Worm (Caenorhabditis elegans) whole organism, mixed stage, embryonic: Measurements from ENCODE around the gene srh-116.

Experiments
- M03D4.4 ChIP-seq: sonication (generic microtip); optimal IDR thresholded peaks from 2 replicates; lab custom pipeline; 2017; ENCODE audit warnings: mild to moderate bottlenecking, missing genetic modification characterization, missing compliant biosample characterization
- blmp-1 ChIP-seq: fragments of 150-350 bp; optimal IDR thresholded peaks from 2 replicates; lab custom pipeline; 2014; ENCODE audit warnings: missing biosample characterization, missing genetic modification characterization
- ceh-39 ChIP-seq: fragments of 150-350 bp; optimal IDR thresholded peaks from 2 replicates; lab custom pipeline; 2014; ENCODE audit warnings: missing biosample characterization, missing genetic modification characterization
- ceh-43 ChIP-seq: fragments of 200-800 bp; sonication (Bioruptor generic); optimal IDR thresholded peaks from 2 replicates; lab custom pipeline; 2018; ENCODE audit warnings: mild to moderate bottlenecking, missing genetic modification characterization, moderate library complexity, missing compliant biosample characterization
- ceh-83 ChIP-seq: fragments of 200-800 bp; sonication (Bioruptor generic); optimal IDR thresholded peaks from 2 replicates; lab custom pipeline; 2018; ENCODE audit warnings: mild to moderate bottlenecking, missing genetic modification characterization, missing compliant biosample characterization
- ces-1 ChIP-seq: fragments of 150-350 bp; optimal IDR thresholded peaks from 2 replicates; lab custom pipeline; 2014; ENCODE audit warnings: missing biosample characterization, missing genetic modification reagents, missing genetic modification characterization
- cnd-1 ChIP-seq: fragments of 200-800 bp; sonication (Bioruptor generic); optimal IDR thresholded peaks from 2 replicates; lab custom pipeline; 2018; ENCODE audit warnings: mild to moderate bottlenecking, missing genetic modification characterization, missing compliant biosample characterization
- drap-1 ChIP-seq: fragments of 200-800 bp; sonication (Bioruptor generic); optimal IDR thresholded peaks from 3 replicates; lab custom pipeline; 2018; ENCODE audit warnings: mild to moderate bottlenecking, missing genetic modification characterization, missing compliant biosample characterization
- elt-1 ChIP-seq: sonication (generic microtip); optimal IDR thresholded peaks from 2 replicates; lab custom pipeline; 2017; ENCODE audit warnings: missing genetic modification characterization, mild to moderate bottlenecking, missing compliant biosample characterization, antibody characterized with exemption, moderate library complexity, borderline replicate concordance; ENCODE audit not compliant: insufficient read depth
- elt-3 ChIP-seq: fragments of 150-350 bp; optimal IDR thresholded peaks from 2 replicates; lab custom pipeline; 2014; ENCODE audit warnings: missing biosample characterization, missing genetic modification characterization
- flh-1 ChIP-seq: fragments of 200-800 bp; sonication (Bioruptor generic); optimal IDR thresholded peaks from 2 replicates; lab custom pipeline; 2018; ENCODE audit warnings: mild to moderate bottlenecking, missing genetic modification characterization, moderate library complexity, missing compliant biosample characterization
- ham-2 ChIP-seq: fragments of 200-800 bp; sonication (Bioruptor generic); optimal IDR thresholded peaks from 2 replicates; lab custom pipeline; 2018; ENCODE audit warnings: mild to moderate bottlenecking, missing genetic modification characterization, missing compliant biosample characterization
- hlh-1 ChIP-seq: fragments of 150-350 bp; optimal IDR thresholded peaks from 2 replicates; lab custom pipeline; 2014; ENCODE audit warnings: missing biosample characterization, missing genetic modification reagents, missing genetic modification characterization
- lin-32 ChIP-seq: fragments of 200-800 bp; sonication (Bioruptor generic); optimal IDR thresholded peaks from 2 replicates; lab custom pipeline; 2018; ENCODE audit warnings: mild to moderate bottlenecking, missing genetic modification characterization, missing compliant biosample characterization
- lsy-2 ChIP-seq: fragments of 150-350 bp; optimal IDR thresholded peaks from 2 replicates; lab custom pipeline; 2014; ENCODE audit warnings: missing biosample characterization, missing genetic modification characterization
- mab-5 ChIP-seq: fragments of 150-350 bp; optimal IDR thresholded peaks from 2 replicates; lab custom pipeline; 2014; ENCODE audit warnings: missing biosample characterization, missing genetic modification characterization
- mep-1 ChIP-seq: fragments of 150-350 bp; optimal IDR thresholded peaks from 2 replicates; lab custom pipeline; 2017; ENCODE audit warnings: missing biosample characterization, missing genetic modification reagents, missing genetic modification characterization, inconsistent platforms
- mls-2 ChIP-seq: sonication (generic microtip); optimal IDR thresholded peaks from 2 replicates; lab custom pipeline; 2016; ENCODE audit warnings: mild to moderate bottlenecking, missing genetic modification characterization, moderate library complexity, missing compliant biosample characterization
- nhr-12 ChIP-seq: fragments of 150-350 bp; optimal IDR thresholded peaks from 2 replicates; lab custom pipeline; 2014; ENCODE audit warnings: missing biosample characterization, missing genetic modification characterization
- nhr-2 ChIP-seq: fragments of 150-350 bp; optimal IDR thresholded peaks from 2 replicates; lab custom pipeline; 2014; ENCODE audit warnings: missing biosample characterization, missing genetic modification characterization
- nhr-237 ChIP-seq: fragments of 150-350 bp; optimal IDR thresholded peaks from 2 replicates; lab custom pipeline; 2014; ENCODE audit warnings: missing biosample characterization, missing genetic modification characterization
- nhr-28 ChIP-seq: fragments of 150-350 bp; optimal IDR thresholded peaks from 2 replicates; lab custom pipeline; 2014; ENCODE audit warnings: missing biosample characterization, missing genetic modification characterization
- nhr-76 ChIP-seq: sonication (generic microtip); optimal IDR thresholded peaks from 2 replicates; lab custom pipeline; 2017; ENCODE audit warnings: missing biosample characterization, missing genetic modification characterization
- pha-4 ChIP-seq: fragments of 150-350 bp; optimal IDR thresholded peaks from 2 replicates; lab custom pipeline; 2018; ENCODE audit warnings: missing biosample characterization, missing genetic modification reagents, missing genetic modification characterization
- sem-2 ChIP-seq: fragments of 200-800 bp; sonication (Bioruptor generic); optimal IDR thresholded peaks from 2 replicates; lab custom pipeline; 2018; ENCODE audit warnings: mild to moderate bottlenecking, missing genetic modification characterization, missing compliant biosample characterization
- snpc-4 ChIP-seq: fragments of 150-350 bp; optimal IDR thresholded peaks from 2 replicates; lab custom pipeline; 2014; ENCODE audit warnings: missing biosample characterization, missing genetic modification characterization
- sptf-1 ChIP-seq: sonication (generic microtip); optimal IDR thresholded peaks from 2 replicates; lab custom pipeline; 2017; ENCODE audit warnings: mild to moderate bottlenecking, missing genetic modification characterization, moderate library complexity, missing compliant biosample characterization
- tbx-8 ChIP-seq: fragments of 200-800 bp; sonication (Bioruptor generic); optimal IDR thresholded peaks from 2 replicates; lab custom pipeline; 2018; ENCODE audit warnings: mild to moderate bottlenecking, missing genetic modification characterization, moderate library complexity, missing compliant biosample characterization
- unc-120 ChIP-seq: sonication (generic microtip); optimal IDR thresholded peaks from 2 replicates; lab custom pipeline; 2017; ENCODE audit warnings: missing genetic modification characterization, missing compliant biosample characterization; ENCODE audit not compliant: poor library complexity, severe bottlenecking
- unc-39 ChIP-seq: fragments of 150-350 bp; optimal IDR thresholded peaks from 2 replicates; lab custom pipeline; 2014; ENCODE audit warnings: missing biosample characterization, missing genetic modification characterization
- zip-8 ChIP-seq: fragments of 150-350 bp; optimal IDR thresholded peaks from 2 replicates; lab custom pipeline; 2014; ENCODE audit warnings: missing biosample characterization, missing genetic modification characterization
- ztf-11 ChIP-seq: fragments of 150-350 bp; optimal IDR thresholded peaks from 2 replicates; lab custom pipeline; 2014; ENCODE audit warnings: missing biosample characterization, missing genetic modification characterization

The srh-116 gene

ce11 chrV:17238799-17239198 is 16.1 kb downstream of the srh-116 start, which contains the start of gene T19C9.8:
Gene T19C9.8, plus strand, starts transcription at chrV:17239097.
- TF ChIP-seq unc-120 (tag; lab: Kevin White, UChicago): no peak
- no peak for TF ChIP-seq ztf-11 (tag; lab: Kevin White, UChicago)
- TF ChIP-seq nhr-237 (tag; lab: Kevin White, UChicago): no peak
- no peak for TF ChIP-seq elt-3 (tag; lab: Kevin White, UChicago)
- no peak for TF ChIP-seq ceh-43 (GFP tag; lab: Kevin White, UChicago)
- TF ChIP-seq drap-1 (GFP tag; lab: Kevin White, UChicago): no peak
- no peak for TF ChIP-seq lsy-2
- TF ChIP-seq pha-4 (tag; lab: Kevin White, UChicago): no peak
- TF ChIP-seq M03D4.4: no peak
- TF ChIP-seq elt-1 (tag; lab: Kevin White, UChicago): no peak
- TF ChIP-seq nhr-2 (tag; lab: Kevin White, UChicago): no peak
- no peak for TF ChIP-seq ces-1
- TF ChIP-seq zip-8 (tag; lab: Kevin White, UChicago): no peak
- no peak for TF ChIP-seq ceh-39 (tag; lab: Kevin White, UChicago)
- TF ChIP-seq mep-1 (tag; lab: Kevin White, UChicago): no peak
- TF ChIP-seq sptf-1 (tag; lab: Kevin White, UChicago): no peak
- no peak for TF ChIP-seq ham-2
- TF ChIP-seq nhr-28 (tag; lab: Kevin White, UChicago): no peak

DNA sequence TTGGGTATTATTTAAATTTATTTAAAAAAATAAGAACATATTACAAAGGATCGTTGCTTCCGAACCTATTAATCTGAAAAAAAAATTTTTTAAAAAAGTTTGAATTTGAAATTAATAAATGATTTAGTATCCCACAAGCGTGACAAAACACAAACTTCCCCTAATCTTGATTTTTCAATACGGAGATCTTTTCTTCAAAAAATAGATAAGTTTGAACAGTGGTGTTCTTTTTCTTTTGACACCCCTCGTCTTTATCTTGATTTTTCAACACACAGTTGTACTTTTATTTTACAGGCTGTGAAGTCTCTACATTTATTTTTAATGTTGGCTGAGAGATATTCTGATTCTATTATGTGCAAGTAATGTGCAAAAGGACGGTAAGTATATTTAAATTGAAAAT is 18.6 kb downstream of the srh-116 start, which contains the start of gene T19C9.10:
TSS of gene T19C9.10 (plus strand) at position 248 of the 400 bp plus-strand sequence.
- no peak for TF ChIP-seq tbx-8 (GFP tag; lab: Kevin White, UChicago)
- peak; percentile 61 for TF ChIP-seq elt-1 (tag; lab: Kevin White, UChicago)
- TF ChIP-seq blmp-1 (tag; lab: Kevin White, UChicago): no peak
- no peak for TF ChIP-seq mab-5 (tag; lab: Kevin White, UChicago)

DNA sequence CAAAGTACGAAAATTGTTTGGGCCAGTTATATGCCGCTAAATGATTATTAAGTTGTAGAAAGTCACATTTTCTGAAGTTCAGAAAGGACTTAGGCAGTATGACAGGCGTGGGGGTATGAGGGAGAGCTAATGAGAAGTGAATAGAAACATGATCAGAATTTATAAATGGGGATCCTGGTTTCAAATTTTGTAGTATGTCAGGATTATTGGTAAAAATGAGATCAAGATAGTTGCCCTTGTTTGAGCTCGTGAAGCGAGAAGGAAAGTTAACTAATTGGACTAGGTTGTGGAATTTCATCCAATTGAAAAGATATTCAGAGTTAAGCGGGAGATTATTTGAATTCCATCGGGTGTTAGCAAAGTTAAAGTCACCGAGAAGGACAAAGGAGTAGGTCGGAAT is 22.5 kb downstream of the srh-116 start:
- no peak for TF ChIP-seq unc-39
- no peak for TF ChIP-seq sptf-1 (tag; lab: Kevin White, UChicago)
- no peak for TF ChIP-seq lin-32
- TF ChIP-seq unc-120 (tag; lab: Kevin White, UChicago): no peak
- TF ChIP-seq ceh-43 (GFP tag; lab: Kevin White, UChicago): no peak
- no peak for TF ChIP-seq nhr-76
- no peak for TF ChIP-seq zip-8 (tag; lab: Kevin White, UChicago)
- no peak for TF ChIP-seq blmp-1 (tag; lab: Kevin White, UChicago)
- no peak for TF ChIP-seq ces-1
- no peak for TF ChIP-seq ham-2
- TF ChIP-seq nhr-237 (tag; lab: Kevin White, UChicago): no peak

DNA sequence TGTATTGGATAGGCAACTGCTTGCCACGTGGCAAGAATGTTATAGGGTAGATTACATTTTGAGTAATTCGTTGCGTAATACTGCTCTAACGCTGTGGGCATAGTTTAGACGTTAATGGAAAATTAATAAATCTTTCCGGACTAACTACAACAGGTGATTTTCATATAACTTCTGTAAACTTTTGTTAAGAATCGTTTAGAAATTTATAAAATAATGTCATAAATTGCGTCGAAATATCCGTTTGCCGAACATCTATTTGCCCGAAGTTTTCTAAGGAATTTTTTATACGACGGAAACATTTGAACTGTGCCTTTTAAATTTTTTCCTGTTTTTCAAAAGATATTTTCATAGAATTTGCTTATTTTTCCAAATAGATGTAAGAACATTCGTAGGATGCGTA is 28.8 kb downstream of the srh-116 start, which contains the start of gene srh-112:
TSS of gene srh-112 (minus strand) at position 101 of the 400 bp plus-strand sequence.
- TF ChIP-seq tbx-8 (GFP tag; lab: Kevin White, UChicago) (no peak), mls-2 (no peak), unc-39 (no peak), sem-2 (no peak), ceh-83 (no peak), blmp-1 (tag; lab: Kevin White, UChicago) (no peak), pha-4 (tag; lab: Kevin White, UChicago) (no peak), ces-1 (no peak), drap-1 (GFP tag; lab: Kevin White, UChicago) (no peak), lin-32 (no peak), cnd-1 (tag; lab: Kevin White, UChicago) (no peak), nhr-12 (no peak), snpc-4 (tag; lab: Kevin White, UChicago) (no peak)
- TF ChIP-seq, all 35 proteins: peak for 0

ce11 chrV:17225389-17225788 is 29.5 kb downstream of the srh-116 start, which contains the start of gene scl-25:
Gene scl-25, plus strand, starts transcription at chrV:17225689.
- TF ChIP-seq pha-4 (tag; lab: Kevin White, UChicago): no peak
- no peak for TF ChIP-seq snpc-4 (tag; lab: Kevin White, UChicago)

DNA sequence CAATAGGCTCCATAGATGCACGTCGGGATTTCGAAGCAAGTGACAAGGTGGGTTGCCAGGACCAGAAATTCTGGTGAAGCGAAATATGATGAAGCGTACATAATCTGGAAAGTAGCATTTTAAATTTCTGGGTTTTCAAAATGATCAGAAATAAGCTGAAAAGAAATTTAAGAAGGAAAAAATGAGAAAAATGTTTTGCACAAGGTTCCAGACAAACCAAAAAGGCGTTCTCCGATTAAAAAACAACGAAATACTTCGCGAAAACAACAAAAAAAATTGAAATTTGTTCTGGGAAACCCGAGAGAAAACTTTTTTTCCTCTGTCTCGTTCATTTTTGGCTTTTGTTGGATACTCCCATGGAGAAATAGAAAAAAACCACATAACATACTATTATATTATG is 31.6 kb downstream of the srh-116 start, which contains the start of gene srh-252:
TSS of gene srh-252 (minus strand) at position 101 of the 400 bp plus-strand sequence.
- TF ChIP-seq flh-1 (no peak), mep-1 (tag; lab: Kevin White, UChicago) (no peak), elt-1 (tag; lab: Kevin White, UChicago) (no peak), elt-3 (tag; lab: Kevin White, UChicago) (no peak), unc-120 (tag; lab: Kevin White, UChicago) (no peak), hlh-1 (tag; lab: Kevin White, UChicago) (no peak), ces-1 (no peak), mab-5 (tag; lab: Kevin White, UChicago) (no peak), mls-2 (no peak), zip-8 (tag; lab: Kevin White, UChicago) (no peak)
